Fruit fly (Drosophila melanogaster) whole organism, embryonic: ENCODE data around the gene CG5731.

Experiments
- Adf1 ChIP-seq: fragments of 200-800 bp; sonication (Bioruptor generic); IDR thresholded peaks from 2 replicates; pipeline ENCODE4 v1.3.6; 2022; ENCODE audit warnings: missing biosample characterization, missing genetic modification characterization
- Atf-2 ChIP-seq: fragments of 200-800 bp; sonication (Bioruptor generic); optimal IDR thresholded peaks from 2 replicates; lab custom pipeline; 2016; ENCODE audit warnings: missing biosample characterization, missing genetic modification characterization
- Bgb ChIP-seq: fragments of 200-800 bp; sonication (Bioruptor generic); IDR thresholded peaks from 2 replicates; pipeline ENCODE4 v1.3.6; 2022; ENCODE audit warnings: missing biosample characterization, missing genetic modification characterization; ENCODE audit not compliant: partially characterized antibody
- CG11398 ChIP-seq: fragments of 200-800 bp; sonication (Bioruptor generic); optimal IDR thresholded peaks from 2 replicates; lab custom pipeline; 2016; ENCODE audit warnings: missing biosample characterization, missing genetic modification characterization
- CG15514 ChIP-seq: fragments of 200-800 bp; sonication (Bioruptor generic); optimal IDR thresholded peaks from 3 replicates; lab custom pipeline; 2017; ENCODE audit warnings: missing biosample characterization, missing genetic modification characterization, mild to moderate bottlenecking, moderate library complexity, missing genetic modification reagents
- CG15601 ChIP-seq: fragments of 200-800 bp; sonication (Bioruptor generic); optimal IDR thresholded peaks from 3 replicates; lab custom pipeline; 2019; ENCODE audit warnings: missing biosample characterization, mild to moderate bottlenecking, missing genetic modification characterization, moderate library complexity
- CG1647 ChIP-seq: fragments of 200-800 bp; sonication (Bioruptor generic); optimal IDR thresholded peaks from 3 replicates; lab custom pipeline; 2016; ENCODE audit warnings: missing biosample characterization, missing genetic modification characterization
- CG16779 ChIP-seq: fragments of 200-800 bp; sonication (Bioruptor generic); IDR thresholded peaks from 2 replicates; pipeline ENCODE4 v1.3.6; 2022; ENCODE audit warnings: missing biosample characterization, missing genetic modification characterization
- CG17328 ChIP-seq: fragments of 200-800 bp; sonication (Bioruptor generic); IDR thresholded peaks from 2 replicates; pipeline ENCODE4 v1.3.6; 2022; ENCODE audit warnings: missing biosample characterization, missing genetic modification characterization
- CG32767 ChIP-seq: fragments of 200-800 bp; sonication (Bioruptor generic); IDR thresholded peaks from 2 replicates; pipeline ENCODE4 v1.3.6; 2022; ENCODE audit warnings: missing biosample characterization, missing genetic modification characterization
- CG4328 ChIP-seq: fragments of 200-800 bp; sonication (Bioruptor generic); optimal IDR thresholded peaks from 3 replicates; lab custom pipeline; 2017; ENCODE audit warnings: missing biosample characterization, missing genetic modification reagents, missing genetic modification characterization
- CG4404 ChIP-seq: fragments of 200-800 bp; sonication (Bioruptor generic); IDR thresholded peaks from 2 replicates; pipeline ENCODE4 v1.3.6; 2022; ENCODE audit warnings: missing biosample characterization, missing genetic modification characterization
- CG6254 ChIP-seq: fragments of 200-800 bp; sonication (Bioruptor generic); optimal IDR thresholded peaks from 3 replicates; lab custom pipeline; 2017; ENCODE audit warnings: mild to moderate bottlenecking, missing biosample characterization, missing genetic modification reagents, missing genetic modification characterization
- CG6854 ChIP-seq: fragments of 200-800 bp; sonication (Bioruptor generic); optimal IDR thresholded peaks from 3 replicates; lab custom pipeline; 2017; ENCODE audit warnings: missing biosample characterization, mild to moderate bottlenecking, missing genetic modification characterization
- CG9215 ChIP-seq: fragments of 200-800 bp; sonication (Bioruptor generic); IDR thresholded peaks from 2 replicates; pipeline ENCODE4 v1.3.6; 2022; ENCODE audit warnings: missing biosample characterization, missing genetic modification characterization
- Fer2 ChIP-seq: fragments of 200-800 bp; sonication (Bioruptor generic); optimal IDR thresholded peaks from 2 replicates; lab custom pipeline; 2018; ENCODE audit warnings: missing biosample characterization, mild to moderate bottlenecking, missing genetic modification characterization, moderate library complexity
- H2.0 ChIP-seq: fragments of 200-800 bp; sonication (Bioruptor generic); IDR thresholded peaks from 2 replicates; pipeline ENCODE4 v1.3.6; 2022; ENCODE audit warnings: missing biosample characterization, missing genetic modification characterization
- HLH4C ChIP-seq: fragments of 200-800 bp; sonication (Bioruptor generic); IDR thresholded peaks from 3 replicates; pipeline ENCODE4 v1.3.6; 2022; ENCODE audit warnings: missing biosample characterization, missing genetic modification characterization; ENCODE audit not compliant: partially characterized antibody
- Jarid2 ChIP-seq: fragments of 200-800 bp; sonication (Bioruptor generic); optimal IDR thresholded peaks from 3 replicates; lab custom pipeline; 2017; ENCODE audit warnings: mild to moderate bottlenecking, missing biosample characterization, missing genetic modification reagents, missing genetic modification characterization
- Lpt ChIP-seq: fragments of >200 bp; optimal IDR thresholded peaks from 2 replicates; lab custom pipeline; 2018; ENCODE audit warnings: missing biosample characterization, missing genetic modification characterization
- NFAT ChIP-seq: fragments of 200-800 bp; sonication (Bioruptor generic); IDR thresholded peaks from 2 replicates; pipeline ENCODE4 v1.3.6; 2022; ENCODE audit warnings: missing biosample characterization, missing genetic modification characterization
- Nf-YA ChIP-seq: fragments of 200-800 bp; sonication (Bioruptor generic); IDR thresholded peaks from 2 replicates; pipeline ENCODE4 v1.3.6; 2022; ENCODE audit warnings: missing biosample characterization, missing genetic modification characterization
- Oli ChIP-seq: fragments of 200-800 bp; sonication (Bioruptor generic); optimal IDR thresholded peaks from 2 replicates; lab custom pipeline; 2018; ENCODE audit warnings: missing biosample characterization, mild to moderate bottlenecking, missing genetic modification characterization, moderate library complexity
- Sry-β ChIP-seq: fragments of 200-800 bp; sonication (Bioruptor generic); optimal IDR thresholded peaks from 2 replicates; lab custom pipeline; 2018; ENCODE audit warnings: missing biosample characterization, mild to moderate bottlenecking, missing genetic modification characterization, moderate library complexity
- bcd ChIP-seq: fragments of 200-800 bp; sonication (Bioruptor generic); optimal IDR thresholded peaks from 2 replicates; lab custom pipeline; 2017; ENCODE audit warnings: missing biosample characterization, mild to moderate bottlenecking, missing genetic modification characterization
- bigmax ChIP-seq: fragments of 200-800 bp; sonication (Bioruptor generic); optimal IDR thresholded peaks from 2 replicates; lab custom pipeline; 2018; ENCODE audit warnings: missing biosample characterization, mild to moderate bottlenecking, missing genetic modification characterization
- bowl ChIP-seq: fragments of 200-800 bp; sonication (Bioruptor generic); IDR thresholded peaks from 2 replicates; pipeline ENCODE4 v1.3.6; 2022; ENCODE audit warnings: missing biosample characterization, missing genetic modification characterization
- cg ChIP-seq: fragments of 200-800 bp; sonication (Bioruptor generic); optimal IDR thresholded peaks from 3 replicates; lab custom pipeline; 2019; ENCODE audit warnings: missing biosample characterization, mild to moderate bottlenecking, missing genetic modification characterization, moderate library complexity
- chif ChIP-seq, 2 experiments: fragments of 200-800 bp; sonication (Bioruptor generic); optimal IDR thresholded peaks; 3 replicates each; lab custom pipeline; 2016; ENCODE audit warnings: missing biosample characterization in 2 of 2, missing genetic modification characterization in 2 of 2
- chinmo ChIP-seq: fragments of 200-800 bp; sonication (Bioruptor generic); IDR thresholded peaks from 4 replicates; pipeline ENCODE4 v1.3.6; 2022; ENCODE audit warnings: missing biosample characterization, missing genetic modification characterization; ENCODE audit not compliant: partially characterized antibody
- danr ChIP-seq: fragments of 200-800 bp; sonication (Bioruptor generic); IDR thresholded peaks from 2 replicates; pipeline ENCODE4 v1.3.6; 2022; ENCODE audit warnings: missing biosample characterization, missing genetic modification characterization
- esg ChIP-seq: fragments of 200-800 bp; sonication (Bioruptor generic); conservative IDR thresholded peaks from 2 replicates; pipeline ENCODE4 v1.3.6; 2022; ENCODE audit warnings: missing biosample characterization, missing genetic modification characterization
- fd102C ChIP-seq: fragments of 200-800 bp; sonication (Bioruptor generic); optimal IDR thresholded peaks from 2 replicates; lab custom pipeline; 2018; ENCODE audit warnings: missing biosample characterization, mild to moderate bottlenecking, missing genetic modification characterization, moderate library complexity
- gfzf ChIP-seq: fragments of 200-800 bp; sonication (Bioruptor generic); optimal IDR thresholded peaks from 2 replicates; lab custom pipeline; 2016; ENCODE audit warnings: missing biosample characterization, mild to moderate bottlenecking, missing genetic modification characterization, moderate library complexity
- jing ChIP-seq: fragments of 200-800 bp; sonication (Bioruptor generic); optimal IDR thresholded peaks from 2 replicates; lab custom pipeline; 2018; ENCODE audit warnings: missing biosample characterization, mild to moderate bottlenecking, missing genetic modification characterization
- ken ChIP-seq: fragments of 200-800 bp; sonication (Bioruptor generic); IDR thresholded peaks from 3 replicates; pipeline ENCODE4 v1.3.6; 2022; ENCODE audit warnings: missing biosample characterization, missing genetic modification characterization
- klu ChIP-seq: fragments of 200-800 bp; sonication (Bioruptor generic); IDR thresholded peaks from 2 replicates; pipeline ENCODE4 v1.3.6; 2022; ENCODE audit warnings: missing biosample characterization, missing genetic modification characterization
- nom ChIP-seq: fragments of 200-800 bp; sonication (Bioruptor generic); optimal IDR thresholded peaks from 2 replicates; lab custom pipeline; 2017; ENCODE audit warnings: missing biosample characterization, missing genetic modification characterization, mild to moderate bottlenecking, moderate library complexity, missing genetic modification reagents
- org-1 ChIP-seq: fragments of 200-800 bp; sonication (Bioruptor generic); optimal IDR thresholded peaks from 2 replicates; lab custom pipeline; 2017; ENCODE audit warnings: missing biosample characterization, missing genetic modification characterization
- pan ChIP-seq, 4 experiments: fragments of >200 bp in 3 of 4; fragments of 200-800 bp in 1 of 4; sonication (Bioruptor generic) in 1 of 4; optimal IDR thresholded peaks in 3 of 4; IDR thresholded peaks in 1 of 4; 2 replicates each; pipeline versions ENCODE4 v1.3.6 to Lab custom; 2017 to 2022; ENCODE audit warnings: missing biosample characterization in 2 of 4, missing genetic modification characterization in 2 of 4, mixed read lengths in 1 of 4
- pb ChIP-seq: fragments of 200-800 bp; sonication (Bioruptor generic); optimal IDR thresholded peaks from 3 replicates; lab custom pipeline; 2016; ENCODE audit warnings: missing biosample characterization, missing genetic modification characterization
- row ChIP-seq: fragments of 200-800 bp; sonication (Bioruptor generic); IDR thresholded peaks from 3 replicates; pipeline ENCODE4 v1.3.6; 2022; ENCODE audit warnings: missing biosample characterization, missing genetic modification characterization
- salm ChIP-seq: fragments of 200-800 bp; sonication (Bioruptor generic); optimal IDR thresholded peaks from 2 replicates; lab custom pipeline; 2018; ENCODE audit warnings: missing biosample characterization, mild to moderate bottlenecking, missing genetic modification characterization
- slou ChIP-seq: fragments of 200-800 bp; sonication (Bioruptor generic); optimal IDR thresholded peaks from 3 replicates; lab custom pipeline; 2016; ENCODE audit warnings: missing biosample characterization, missing genetic modification characterization
- slp2 ChIP-seq: fragments of 200-800 bp; sonication (Bioruptor generic); optimal IDR thresholded peaks from 2 replicates; lab custom pipeline; 2016; ENCODE audit warnings: missing biosample characterization, missing genetic modification characterization
- tio ChIP-seq: fragments of 200-800 bp; sonication (Bioruptor generic); optimal IDR thresholded peaks from 2 replicates; lab custom pipeline; 2017; ENCODE audit warnings: missing biosample characterization, missing genetic modification characterization, inconsistent platforms
- trem ChIP-seq: fragments of 200-800 bp; optimal IDR thresholded peaks from 3 replicates; lab custom pipeline; 2019; ENCODE audit warnings: missing biosample characterization, mild to moderate bottlenecking, missing genetic modification characterization, moderate library complexity
- twi ChIP-seq: fragments of 200-800 bp; optimal IDR thresholded peaks from 2 replicates; lab custom pipeline; 2019; ENCODE audit warnings: missing biosample characterization, mild to moderate bottlenecking, missing genetic modification characterization, moderate library complexity
- wdn ChIP-seq: fragments of 200-800 bp; sonication (Bioruptor generic); IDR thresholded peaks from 2 replicates; pipeline ENCODE4 v1.3.6; 2022; ENCODE audit warnings: missing biosample characterization, missing genetic modification characterization

The CG5731 gene

dm6 chr2L:10220501-10221386 lies 11.2 kb upstream of the CG5731 start, which contains the start of the genes Npc1a and Prosalpha6 (continued):
- peak; percentile 16 for TF ChIP-seq CG15514
- peak; percentile 62 for TF ChIP-seq Bgb
- TF ChIP-seq gfzf (GFP tag; lab: Kevin White, UChicago), result peak; percentile 8
- TF ChIP-seq CG1647 (GFP tag; lab: Kevin White, UChicago), result no peak
- TF ChIP-seq slp2, result no peak
- no peak for TF ChIP-seq org-1 (GFP tag; lab: Kevin White, UChicago)
- TF ChIP-seq CG9215 (GFP tag; lab: Robert Waterston, UW), result no peak
- TF ChIP-seq trem, result peak; percentile 39
- no peak for TF ChIP-seq pan (optimal IDR thresholded peaks at IDR 0.05; lab: Kevin White, UChicago)
- no peak for TF ChIP-seq pan (GFP tag; optimal IDR thresholded peaks at IDR 0.05 in 1 of 2, IDR thresholded peaks at IDR 0.05 in 1 of 2)
- TF ChIP-seq klu (GFP tag; lab: Robert Waterston, UW), result no peak
- TF ChIP-seq twi (tag; lab: Kevin White, UChicago), result no peak
- no peak for TF ChIP-seq CG6854 (GFP tag; lab: Kevin White, UChicago)
- no peak for TF ChIP-seq CG17328
- no peak for TF ChIP-seq esg (GFP tag; lab: Robert Waterston, UW)
- no peak for TF ChIP-seq CG32767
- TF ChIP-seq danr (GFP tag; lab: Robert Waterston, UW), result no peak
- TF ChIP-seq CG11398, result no peak
- TF ChIP-seq pb (GFP tag; lab: Kevin White, UChicago), result no peak
- TF ChIP-seq cg (GFP tag; lab: Kevin White, UChicago), result peak; percentile 69
- TF ChIP-seq Lpt (GFP tag; lab: Kevin White, UChicago), result no peak
- TF ChIP-seq bcd (GFP tag; lab: Kevin White, UChicago), result no peak
- no peak for TF ChIP-seq wdn (GFP tag; lab: Robert Waterston, UW)
- no peak for TF ChIP-seq chinmo
- TF ChIP-seq tio, result no peak
- no peak for TF ChIP-seq slou
- TF ChIP-seq CG4328, result no peak
- peak; percentile 71 for TF ChIP-seq row (GFP tag; lab: Robert Waterston, UW)
- TF ChIP-seq H2.0 (GFP tag; lab: Robert Waterston, UW), result no peak
- TF ChIP-seq CG15601, result no peak
- TF ChIP-seq Jarid2 (GFP tag; lab: Kevin White, UChicago), result no peak
- TF ChIP-seq Adf1 (GFP tag; lab: Robert Waterston, UW), result no peak
- TF ChIP-seq bowl (GFP tag; lab: Robert Waterston, UW), result no peak
- no peak for TF ChIP-seq ken (GFP tag; lab: Robert Waterston, UW)
- no peak for TF ChIP-seq Atf-2 (GFP tag; lab: Kevin White, UChicago)
- no peak for TF ChIP-seq Fer2 (tag; lab: Kevin White, UChicago)
- no peak for TF ChIP-seq fd102C (GFP tag; lab: Kevin White, UChicago)
- TF ChIP-seq bigmax (GFP tag; lab: Kevin White, UChicago), result no peak
- TF ChIP-seq jing, result no peak
- TF ChIP-seq HLH4C (GFP tag; lab: Robert Waterston, UW), result peak; percentile 66; the same call in 2 of the 3 replicates
- no peak for TF ChIP-seq CG16779
- no peak for TF ChIP-seq CG4404 (GFP tag; lab: Robert Waterston, UW)
- TF ChIP-seq chif (GFP tag; optimal IDR thresholded peaks at IDR 0.05; lab: Kevin White, UChicago), result no peak
- TF ChIP-seq CG6254 (GFP tag; lab: Kevin White, UChicago), result peak; percentile 53
- no peak for TF ChIP-seq Oli (tag; lab: Kevin White, UChicago)
- no peak for TF ChIP-seq nom
- no peak for TF ChIP-seq salm (tag; lab: Kevin White, UChicago)
- TF ChIP-seq Nf-YA (GFP tag; lab: Robert Waterston, UW), result no peak
- no peak for TF ChIP-seq NFAT (GFP tag; lab: Robert Waterston, UW)
- peak; percentile 46 for TF ChIP-seq Sry-β
